Worm (Caenorhabditis elegans) whole organism, L3 larva: ENCODE data around the gene egrh-1.

Experiments
- aly-2 ChIP-seq: fragments of 150-350 bp; optimal IDR thresholded peaks from 2 replicates; lab custom pipeline; 2014; ENCODE audit warnings: missing biosample characterization, missing genetic modification characterization
- ama-1 ChIP-seq: fragments of 150-350 bp; optimal IDR thresholded peaks from 2 replicates; lab custom pipeline; 2018
- elt-3 ChIP-seq, 3 experiments: fragments of 150-350 bp in 1 of 3; sonication (generic microtip) in 2 of 3; optimal IDR thresholded peaks; 2 replicates in 2 of 3; 4 replicates in 1 of 3; lab custom pipeline; 2014 to 2017; ENCODE audit warnings: missing biosample characterization in 3 of 3, missing genetic modification characterization in 3 of 3
- fos-1 ChIP-seq: fragments of 150-350 bp; optimal IDR thresholded peaks from 2 replicates; lab custom pipeline; 2014; ENCODE audit warnings: missing biosample characterization, missing genetic modification characterization
- nhr-237 ChIP-seq: fragments of 150-350 bp; optimal IDR thresholded peaks from 2 replicates; lab custom pipeline; 2014; ENCODE audit warnings: missing biosample characterization, missing genetic modification characterization
- nhr-28 ChIP-seq: fragments of 150-350 bp; optimal IDR thresholded peaks from 2 replicates; lab custom pipeline; 2014; ENCODE audit warnings: missing biosample characterization, missing genetic modification characterization
- nhr-77 ChIP-seq: fragments of 150-350 bp; optimal IDR thresholded peaks from 2 replicates; lab custom pipeline; 2014; ENCODE audit warnings: missing biosample characterization, missing genetic modification characterization
- pha-4 ChIP-seq: fragments of 150-350 bp; optimal IDR thresholded peaks from 2 replicates; lab custom pipeline; 2014; ENCODE audit warnings: missing biosample characterization, missing genetic modification reagents, missing genetic modification characterization
- skn-1 ChIP-seq: fragments of 150-350 bp; optimal IDR thresholded peaks from 2 replicates; lab custom pipeline; 2014; ENCODE audit warnings: missing biosample characterization, missing genetic modification characterization
- snpc-4 ChIP-seq: fragments of 150-350 bp; optimal IDR thresholded peaks from 2 replicates; lab custom pipeline; 2014; ENCODE audit warnings: missing biosample characterization, missing genetic modification characterization
- unc-39 ChIP-seq: sonication (generic microtip); optimal IDR thresholded peaks from 4 replicates; lab custom pipeline; 2017; ENCODE audit warnings: missing biosample characterization, missing genetic modification characterization
- unc-62 ChIP-seq: fragments of 150-350 bp; sonication (generic microtip); optimal IDR thresholded peaks from 4 replicates; lab custom pipeline; 2014; ENCODE audit warnings: missing biosample characterization, missing genetic modification reagents, missing genetic modification characterization
- zag-1 ChIP-seq: fragments of 150-350 bp; optimal IDR thresholded peaks from 2 replicates; lab custom pipeline; 2014; ENCODE audit warnings: missing biosample characterization, missing genetic modification characterization

- TF ChIP-seq zag-1 (tag; lab: Kevin White, UChicago), result peak; percentile 29
- no peak for TF ChIP-seq nhr-28 (tag; lab: Kevin White, UChicago)
- TF ChIP-seq skn-1 (tag; lab: Kevin White, UChicago), result peak; percentile 88
- TF ChIP-seq nhr-237 (tag; lab: Kevin White, UChicago), result no peak
- peak; percentile 95 for TF ChIP-seq pha-4 (tag; lab: Kevin White, UChicago)
- TF ChIP-seq elt-3 (tag; optimal IDR thresholded peaks at IDR 0.05; lab: Kevin White, UChicago), result no peak
- TF ChIP-seq unc-39 (tag; lab: Kevin White, UChicago), result peak; percentile 10
- TF ChIP-seq fos-1 (tag; lab: Kevin White, UChicago), result no peak
- TF ChIP-seq snpc-4 (tag; lab: Kevin White, UChicago), result peak; percentile 58
- TF ChIP-seq ama-1, result no peak
- peak; percentile 57 for TF ChIP-seq unc-62
- no peak for TF ChIP-seq nhr-77 (tag; lab: Kevin White, UChicago)
- no peak for TF ChIP-seq aly-2 (tag; lab: Kevin White, UChicago)
Measured at ce11 chrX:14841030-14841429, 4.7 kb upstream of the egrh-1 start.
